Worm (Caenorhabditis elegans): ENCODE results near the gene C35D10.10.

DNA sequence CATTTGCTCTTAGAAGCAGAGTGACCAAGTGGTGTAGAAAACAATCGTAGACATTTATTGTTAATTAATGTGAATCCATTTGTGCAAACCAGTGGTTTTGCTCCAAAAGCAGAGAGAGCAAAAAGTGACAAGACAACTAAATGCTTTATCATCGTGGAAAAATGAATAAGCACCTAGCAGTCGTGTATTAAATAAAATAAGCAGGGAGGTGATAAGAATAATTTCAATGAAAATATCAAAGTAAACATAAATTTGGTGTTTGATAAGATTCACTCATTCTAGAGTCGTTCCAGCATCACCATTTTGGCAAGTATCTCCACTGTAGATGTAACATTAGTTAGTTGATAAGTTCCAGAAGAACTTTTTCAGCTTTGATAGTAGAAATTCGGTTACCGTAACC, 25.7 kb upstream of the C35D10.10 start, which contains the start of gene clec-6:
- no peak for TF ChIP-seq aly-2 (tag; optimal IDR thresholded peaks at IDR 0.05)
- TF ChIP-seq R02D3.7 (tag; optimal IDR thresholded peaks at IDR 0.05) = no peak
- TF ChIP-seq nhr-237 (tag; optimal IDR thresholded peaks at IDR 0.05) = no peak
- no peak for TF ChIP-seq nhr-25 (tag; optimal IDR thresholded peaks at IDR 0.05)
- no peak for TF ChIP-seq unc-39 (tag; optimal IDR thresholded peaks at IDR 0.05)
- TF ChIP-seq skn-1 (tag; optimal IDR thresholded peaks at IDR 0.05) = no peak
- no peak for TF ChIP-seq dmd-4 (tag; optimal IDR thresholded peaks at IDR 0.05)
- TF ChIP-seq ceh-82 (tag; optimal IDR thresholded peaks at IDR 0.05) = no peak
- TF ChIP-seq nhr-12 (tag; optimal IDR thresholded peaks at IDR 0.05) = no peak
- TF ChIP-seq nhr-77 (tag; optimal IDR thresholded peaks at IDR 0.05) = no peak
- no peak for TF ChIP-seq ceh-16 (tag; optimal IDR thresholded peaks at IDR 0.05)
- TF ChIP-seq mdl-1 (tag; optimal IDR thresholded peaks at IDR 0.05) = no peak
- TF ChIP-seq elt-1 (tag; optimal IDR thresholded peaks at IDR 0.05) = no peak

Measured in whole organism, L2 larva.